Worm (Caenorhabditis elegans) whole organism, mixed stage, embryonic: Measurements from ENCODE around the gene Y51A2D.8.

Source experiments
- M03D4.4 ChIP-seq: sonication (generic microtip); optimal IDR thresholded peaks from 2 replicates; lab custom pipeline; 2017; ENCODE audit warnings: mild to moderate bottlenecking, missing genetic modification characterization, missing compliant biosample characterization
- bed-3 ChIP-seq: fragments of 200-800 bp; sonication (Bioruptor generic); optimal IDR thresholded peaks from 3 replicates; lab custom pipeline; 2018; ENCODE audit warnings: mild to moderate bottlenecking, missing genetic modification characterization, moderate library complexity, missing compliant biosample characterization
- blmp-1 ChIP-seq: fragments of 150-350 bp; optimal IDR thresholded peaks from 2 replicates; lab custom pipeline; 2014; ENCODE audit warnings: missing biosample characterization, missing genetic modification characterization
- ceh-39 ChIP-seq: fragments of 150-350 bp; optimal IDR thresholded peaks from 2 replicates; lab custom pipeline; 2014; ENCODE audit warnings: missing biosample characterization, missing genetic modification characterization
- ceh-43 ChIP-seq: fragments of 200-800 bp; sonication (Bioruptor generic); optimal IDR thresholded peaks from 2 replicates; lab custom pipeline; 2018; ENCODE audit warnings: mild to moderate bottlenecking, missing genetic modification characterization, moderate library complexity, missing compliant biosample characterization
- ceh-83 ChIP-seq: fragments of 200-800 bp; sonication (Bioruptor generic); optimal IDR thresholded peaks from 2 replicates; lab custom pipeline; 2018; ENCODE audit warnings: mild to moderate bottlenecking, missing genetic modification characterization, missing compliant biosample characterization
- ces-1 ChIP-seq: fragments of 150-350 bp; optimal IDR thresholded peaks from 2 replicates; lab custom pipeline; 2014; ENCODE audit warnings: missing biosample characterization, missing genetic modification reagents, missing genetic modification characterization
- cnd-1 ChIP-seq: fragments of 200-800 bp; sonication (Bioruptor generic); optimal IDR thresholded peaks from 2 replicates; lab custom pipeline; 2018; ENCODE audit warnings: mild to moderate bottlenecking, missing genetic modification characterization, missing compliant biosample characterization
- drap-1 ChIP-seq: fragments of 200-800 bp; sonication (Bioruptor generic); optimal IDR thresholded peaks from 3 replicates; lab custom pipeline; 2018; ENCODE audit warnings: mild to moderate bottlenecking, missing genetic modification characterization, missing compliant biosample characterization
- elt-1 ChIP-seq: sonication (generic microtip); optimal IDR thresholded peaks from 2 replicates; lab custom pipeline; 2017; ENCODE audit warnings: missing genetic modification characterization, mild to moderate bottlenecking, missing compliant biosample characterization, antibody characterized with exemption, moderate library complexity, borderline replicate concordance; ENCODE audit not compliant: insufficient read depth
- flh-1 ChIP-seq: fragments of 200-800 bp; sonication (Bioruptor generic); optimal IDR thresholded peaks from 2 replicates; lab custom pipeline; 2018; ENCODE audit warnings: mild to moderate bottlenecking, missing genetic modification characterization, moderate library complexity, missing compliant biosample characterization
- ham-2 ChIP-seq: fragments of 200-800 bp; sonication (Bioruptor generic); optimal IDR thresholded peaks from 2 replicates; lab custom pipeline; 2018; ENCODE audit warnings: mild to moderate bottlenecking, missing genetic modification characterization, missing compliant biosample characterization
- hlh-1 ChIP-seq: fragments of 150-350 bp; optimal IDR thresholded peaks from 2 replicates; lab custom pipeline; 2014; ENCODE audit warnings: missing biosample characterization, missing genetic modification reagents, missing genetic modification characterization
- lin-13 ChIP-seq: fragments of 150-350 bp; optimal IDR thresholded peaks from 2 replicates; lab custom pipeline; 2014; ENCODE audit warnings: missing biosample characterization, missing genetic modification characterization
- lin-32 ChIP-seq: fragments of 200-800 bp; sonication (Bioruptor generic); optimal IDR thresholded peaks from 2 replicates; lab custom pipeline; 2018; ENCODE audit warnings: mild to moderate bottlenecking, missing genetic modification characterization, missing compliant biosample characterization
- lsy-2 ChIP-seq: fragments of 150-350 bp; optimal IDR thresholded peaks from 2 replicates; lab custom pipeline; 2014; ENCODE audit warnings: missing biosample characterization, missing genetic modification characterization
- mab-5 ChIP-seq: fragments of 150-350 bp; optimal IDR thresholded peaks from 2 replicates; lab custom pipeline; 2014; ENCODE audit warnings: missing biosample characterization, missing genetic modification characterization
- mep-1 ChIP-seq: fragments of 150-350 bp; optimal IDR thresholded peaks from 2 replicates; lab custom pipeline; 2017; ENCODE audit warnings: missing biosample characterization, missing genetic modification reagents, missing genetic modification characterization, inconsistent platforms
- mls-2 ChIP-seq: sonication (generic microtip); optimal IDR thresholded peaks from 2 replicates; lab custom pipeline; 2016; ENCODE audit warnings: mild to moderate bottlenecking, missing genetic modification characterization, moderate library complexity, missing compliant biosample characterization
- nhr-12 ChIP-seq: fragments of 150-350 bp; optimal IDR thresholded peaks from 2 replicates; lab custom pipeline; 2014; ENCODE audit warnings: missing biosample characterization, missing genetic modification characterization
- nhr-2 ChIP-seq: fragments of 150-350 bp; optimal IDR thresholded peaks from 2 replicates; lab custom pipeline; 2014; ENCODE audit warnings: missing biosample characterization, missing genetic modification characterization
- nhr-237 ChIP-seq: fragments of 150-350 bp; optimal IDR thresholded peaks from 2 replicates; lab custom pipeline; 2014; ENCODE audit warnings: missing biosample characterization, missing genetic modification characterization
- nhr-28 ChIP-seq: fragments of 150-350 bp; optimal IDR thresholded peaks from 2 replicates; lab custom pipeline; 2014; ENCODE audit warnings: missing biosample characterization, missing genetic modification characterization
- nhr-76 ChIP-seq: sonication (generic microtip); optimal IDR thresholded peaks from 2 replicates; lab custom pipeline; 2017; ENCODE audit warnings: missing biosample characterization, missing genetic modification characterization
- pha-4 ChIP-seq: fragments of 150-350 bp; optimal IDR thresholded peaks from 2 replicates; lab custom pipeline; 2018; ENCODE audit warnings: missing biosample characterization, missing genetic modification reagents, missing genetic modification characterization
- sem-2 ChIP-seq: fragments of 200-800 bp; sonication (Bioruptor generic); optimal IDR thresholded peaks from 2 replicates; lab custom pipeline; 2018; ENCODE audit warnings: mild to moderate bottlenecking, missing genetic modification characterization, missing compliant biosample characterization
- snpc-4 ChIP-seq: fragments of 150-350 bp; optimal IDR thresholded peaks from 2 replicates; lab custom pipeline; 2014; ENCODE audit warnings: missing biosample characterization, missing genetic modification characterization
- unc-120 ChIP-seq: sonication (generic microtip); optimal IDR thresholded peaks from 2 replicates; lab custom pipeline; 2017; ENCODE audit warnings: missing genetic modification characterization, missing compliant biosample characterization; ENCODE audit not compliant: poor library complexity, severe bottlenecking
- unc-39 ChIP-seq: fragments of 150-350 bp; optimal IDR thresholded peaks from 2 replicates; lab custom pipeline; 2014; ENCODE audit warnings: missing biosample characterization, missing genetic modification characterization
- unc-62 ChIP-seq: fragments of 150-350 bp; optimal IDR thresholded peaks from 2 replicates; lab custom pipeline; 2014; ENCODE audit warnings: missing biosample characterization, missing genetic modification reagents, missing genetic modification characterization
- zip-8 ChIP-seq: fragments of 150-350 bp; optimal IDR thresholded peaks from 2 replicates; lab custom pipeline; 2014; ENCODE audit warnings: missing biosample characterization, missing genetic modification characterization
- ztf-11 ChIP-seq: fragments of 150-350 bp; optimal IDR thresholded peaks from 2 replicates; lab custom pipeline; 2014; ENCODE audit warnings: missing biosample characterization, missing genetic modification characterization

Gene Y51A2D.8

DNA sequence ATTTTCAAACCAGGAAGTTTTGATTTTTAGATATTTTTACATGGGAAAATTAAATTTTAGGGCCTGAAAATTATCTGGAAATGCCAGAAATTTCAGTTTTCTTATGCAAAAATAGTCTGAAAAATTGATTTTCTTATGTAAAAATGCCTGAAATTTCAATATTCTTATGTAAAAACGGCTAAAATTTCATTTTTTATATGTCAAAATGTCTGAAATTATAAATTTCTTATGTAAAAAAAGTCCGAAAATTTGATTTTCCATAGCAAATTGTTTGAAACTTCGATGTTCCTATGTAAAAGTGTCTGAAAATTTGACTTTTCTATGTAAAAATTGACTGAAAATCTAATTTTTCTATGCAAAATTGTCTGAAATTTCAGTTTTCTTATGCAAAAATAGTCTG lies 26.0 kb upstream of the Y51A2D.8 start, which contains the start of gene Y51A2D.13:
Gene Y51A2D.13, minus strand, starts transcription at position 101 of the 400 bp plus-strand sequence.
- TF ChIP-seq zip-8 (tag; lab: Kevin White, UChicago) = no peak
- no peak for TF ChIP-seq ces-1 (GFP tag; lab: Kevin White, UChicago)
- TF ChIP-seq blmp-1 (tag; lab: Kevin White, UChicago) = no peak
- no peak for TF ChIP-seq nhr-12 (tag; lab: Kevin White, UChicago)
- TF ChIP-seq nhr-76 (tag; lab: Kevin White, UChicago) = no peak
- no peak for TF ChIP-seq nhr-2
- no peak for TF ChIP-seq pha-4 (tag; lab: Kevin White, UChicago)
- no peak for TF ChIP-seq unc-62 (GFP tag; lab: Kevin White, UChicago)
- TF ChIP-seq ham-2 (GFP tag; lab: Kevin White, UChicago) = no peak
- TF ChIP-seq mls-2 = no peak
- TF ChIP-seq lsy-2 (tag; lab: Kevin White, UChicago) = no peak
- no peak for TF ChIP-seq bed-3

DNA sequence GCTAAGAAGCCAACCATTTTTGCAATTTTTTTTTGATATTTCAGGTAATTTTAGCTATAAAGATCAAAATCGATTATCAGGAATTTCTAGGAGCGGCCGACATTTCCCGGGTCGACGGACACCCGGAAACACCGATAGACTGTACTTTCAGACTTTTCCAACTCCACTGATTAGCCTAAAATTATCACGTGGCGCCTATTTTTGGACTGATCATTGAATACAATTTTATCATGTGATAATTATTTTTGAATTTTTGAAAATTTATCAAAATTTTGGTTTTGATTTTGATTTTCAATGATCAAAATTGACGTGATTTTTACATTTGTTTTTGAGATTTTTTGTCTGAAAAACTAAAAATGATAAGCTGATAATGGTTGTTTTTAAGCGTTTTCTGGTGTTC lies 24.7 kb upstream of the Y51A2D.8 start:
- no peak for TF ChIP-seq bed-3
- TF ChIP-seq lin-32 (GFP tag; lab: Kevin White, UChicago) = no peak
- TF ChIP-seq unc-120 = no peak
- no peak for TF ChIP-seq nhr-237 (tag; lab: Kevin White, UChicago)
- TF ChIP-seq mls-2 = no peak
- TF ChIP-seq hlh-1 (tag; lab: Kevin White, UChicago) = no peak
- no peak for TF ChIP-seq nhr-12 (tag; lab: Kevin White, UChicago)
- TF ChIP-seq ceh-39 (tag; lab: Kevin White, UChicago) = no peak
- TF ChIP-seq ces-1 (GFP tag; lab: Kevin White, UChicago) = no peak
- TF ChIP-seq blmp-1 (tag; lab: Kevin White, UChicago) = no peak
- no peak for TF ChIP-seq nhr-28 (tag; lab: Kevin White, UChicago)
- no peak for TF ChIP-seq elt-1
- no peak for TF ChIP-seq ceh-43 (GFP tag; lab: Kevin White, UChicago)
- no peak for TF ChIP-seq mep-1 (tag; lab: Kevin White, UChicago)
- no peak for TF ChIP-seq M03D4.4 (tag; lab: Kevin White, UChicago)
- TF ChIP-seq flh-1 (GFP tag; lab: Kevin White, UChicago) = no peak

DNA sequence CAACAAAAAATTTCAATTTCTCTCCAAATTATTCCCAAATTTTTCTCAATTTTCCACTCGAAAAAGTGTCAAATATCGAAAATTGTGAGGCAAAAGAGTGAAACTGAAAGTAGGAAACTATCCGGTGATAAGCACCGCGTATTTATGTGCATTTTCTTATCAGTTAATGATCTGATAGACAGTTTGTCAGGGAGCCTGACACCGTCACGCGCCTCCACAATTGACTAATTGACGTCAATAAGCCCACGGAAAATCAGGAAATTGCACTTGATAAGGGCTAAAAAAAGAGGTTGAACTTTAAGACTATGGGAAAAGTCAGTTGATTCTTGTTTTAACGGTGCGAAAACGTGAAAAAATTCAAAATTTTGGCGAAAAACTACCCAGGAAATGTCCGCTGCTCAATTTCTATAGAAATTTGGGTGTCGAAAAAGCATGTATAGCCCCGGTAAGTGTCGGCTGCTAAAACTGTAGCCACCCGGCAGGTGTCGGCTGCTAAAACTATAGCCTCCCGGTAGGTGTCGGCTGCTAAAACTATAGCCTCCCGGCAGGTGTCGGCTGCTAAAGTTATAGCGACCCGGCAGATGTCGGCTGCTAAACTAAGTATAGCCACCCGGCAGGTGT lies 23.9 kb upstream of the Y51A2D.8 start:
- no peak for TF ChIP-seq ceh-43 (GFP tag; lab: Kevin White, UChicago)
- no peak for TF ChIP-seq nhr-76 (tag; lab: Kevin White, UChicago)
- TF ChIP-seq unc-39 (tag; lab: Kevin White, UChicago) = no peak
- TF ChIP-seq mab-5 (tag; lab: Kevin White, UChicago) = no peak
- no peak for TF ChIP-seq ces-1 (GFP tag; lab: Kevin White, UChicago)
- TF ChIP-seq nhr-2 = no peak
- no peak for TF ChIP-seq sem-2
- TF ChIP-seq ztf-11 = no peak
- no peak for TF ChIP-seq elt-1
- TF ChIP-seq cnd-1 (tag; lab: Kevin White, UChicago) = no peak
- TF ChIP-seq lin-13 (tag; lab: Kevin White, UChicago) = no peak
- no peak for TF ChIP-seq hlh-1 (tag; lab: Kevin White, UChicago)
- TF ChIP-seq ceh-83 (GFP tag; lab: Kevin White, UChicago) = no peak
- no peak for TF ChIP-seq nhr-237 (tag; lab: Kevin White, UChicago)
- no peak for TF ChIP-seq drap-1 (GFP tag; lab: Kevin White, UChicago)
- no peak for TF ChIP-seq ceh-39 (tag; lab: Kevin White, UChicago)
- no peak for TF ChIP-seq snpc-4 (tag; lab: Kevin White, UChicago)
- no peak for TF ChIP-seq lsy-2 (tag; lab: Kevin White, UChicago)

- TF ChIP-seq bed-3 = no peak
- TF ChIP-seq nhr-28 (tag; lab: Kevin White, UChicago) = no peak
- TF ChIP-seq ceh-39 (tag; lab: Kevin White, UChicago) = no peak
- TF ChIP-seq ham-2 (GFP tag; lab: Kevin White, UChicago) = no peak
- TF ChIP-seq ceh-83 (GFP tag; lab: Kevin White, UChicago) = no peak
- no peak for TF ChIP-seq mep-1 (tag; lab: Kevin White, UChicago)
- no peak for TF ChIP-seq flh-1 (GFP tag; lab: Kevin White, UChicago)
- no peak for TF ChIP-seq sem-2
These were observed 22.5 kb upstream of the Y51A2D.8 start for ce11 chrV:18576128-18576527.
